Worm (Caenorhabditis elegans): ENCODE results near the gene B0336.13.

Gene B0336.13

ce11 chrIII:5688246-5688645 lies 5.6 kb upstream of the B0336.13 start:
- TF ChIP-seq F13C5.2 (tag; optimal IDR thresholded peaks at IDR 0.05) = no peak
- TF ChIP-seq ceh-13 (GFP tag; optimal IDR thresholded peaks at IDR 0.05) = no peak
- no peak for TF ChIP-seq B0310.2 (tag; optimal IDR thresholded peaks at IDR 0.05)
- TF ChIP-seq aly-1 (tag; optimal IDR thresholded peaks at IDR 0.05) = no peak
- TF ChIP-seq scrt-1 (GFP tag; IDR thresholded peaks at IDR 0.05) = no peak
- TF ChIP-seq ceh-36 (tag; optimal IDR thresholded peaks at IDR 0.05) = no peak
- TF ChIP-seq hmg-4 (GFP tag; optimal IDR thresholded peaks at IDR 0.05) = peak; percentile 1

- TF ChIP-seq aly-1 (tag; optimal IDR thresholded peaks at IDR 0.05) (no peak), ama-1 (optimal IDR thresholded peaks at IDR 0.05) (no peak), ceh-13 (GFP tag; optimal IDR thresholded peaks at IDR 0.05) (no peak), tbx-11 (GFP tag; IDR thresholded peaks at IDR 0.05) (no peak), F13C5.2 (tag; optimal IDR thresholded peaks at IDR 0.05) (no peak), ceh-36 (tag; optimal IDR thresholded peaks at IDR 0.05) (no peak), hnd-1 (tag; optimal IDR thresholded peaks at IDR 0.05) (no peak), ets-7 (tag; optimal IDR thresholded peaks at IDR 0.05) (no peak), tra-4 (tag; optimal IDR thresholded peaks at IDR 0.05) (no peak), pes-1 (GFP tag; IDR thresholded peaks at IDR 0.05) (no peak), sea-1 (GFP tag; conservative IDR thresholded peaks at IDR 0.05) (no peak), B0310.2 (tag; optimal IDR thresholded peaks at IDR 0.05) (no peak), scrt-1 (GFP tag; IDR thresholded peaks at IDR 0.05) (no peak), hmbx-1 (tag; optimal IDR thresholded peaks at IDR 0.05) (no peak)
These were observed 2.0 kb upstream of the B0336.13 start for ce11 chrIII:5691826-5692225.

- TF ChIP-seq aly-1 (tag; optimal IDR thresholded peaks at IDR 0.05) (no peak), F13C5.2 (tag; optimal IDR thresholded peaks at IDR 0.05) (peak; percentile 61), hmbx-1 (tag; optimal IDR thresholded peaks at IDR 0.05) (no peak), ama-1 (optimal IDR thresholded peaks at IDR 0.05) (no peak)
These were observed 1.1 kb upstream of the B0336.13 start, which contains the start of the genes abi-1 and arle-14 for ce11 chrIII:5692690-5693089. Gene abi-1, minus strand, starts transcription at chrIII:5692740. Gene arle-14, plus strand, starts transcription at chrIII:5692906.

ce11 chrIII:5697266-5697665 lies 3.4 kb downstream of the B0336.13 start, which contains the start of gene B0336.7:
Gene B0336.7, minus strand, starts transcription at chrIII:5697366.
- TF ChIP-seq tbx-37 (GFP tag; conservative IDR thresholded peaks at IDR 0.05) (no peak), F13C5.2 (tag; optimal IDR thresholded peaks at IDR 0.05) (no peak)

- TF ChIP-seq tra-4 (tag; optimal IDR thresholded peaks at IDR 0.05) = no peak
- TF ChIP-seq ceh-36 (tag; optimal IDR thresholded peaks at IDR 0.05) = no peak
- TF ChIP-seq ceh-13 (GFP tag; optimal IDR thresholded peaks at IDR 0.05) = no peak
These were observed 4.3 kb downstream of the B0336.13 start, which contains the start of the genes lgg-3 and rgs-5 for ce11 chrIII:5697963-5698730. Gene lgg-3, minus strand, starts transcription at chrIII:5698013. Gene rgs-5, plus strand, starts transcription at chrIII:5698555.

ce11 chrIII:5701491-5701890 lies 7.7 kb downstream of the B0336.13 start:
- TF ChIP-seq scrt-1 (GFP tag; IDR thresholded peaks at IDR 0.05) (no peak), ceh-36 (tag; optimal IDR thresholded peaks at IDR 0.05) (no peak), ama-1 (optimal IDR thresholded peaks at IDR 0.05) (no peak), B0310.2 (tag; optimal IDR thresholded peaks at IDR 0.05) (no peak), tbx-11 (GFP tag; IDR thresholded peaks at IDR 0.05) (no peak), hmbx-1 (tag; optimal IDR thresholded peaks at IDR 0.05) (no peak), F13C5.2 (tag; optimal IDR thresholded peaks at IDR 0.05) (no peak), flt-1 (GFP tag; IDR thresholded peaks at IDR 0.05) (no peak), hnd-1 (tag; optimal IDR thresholded peaks at IDR 0.05) (no peak), ceh-13 (GFP tag; optimal IDR thresholded peaks at IDR 0.05) (no peak), hmg-4 (GFP tag; optimal IDR thresholded peaks at IDR 0.05) (no peak), pes-1 (GFP tag; IDR thresholded peaks at IDR 0.05) (no peak), ets-7 (tag; optimal IDR thresholded peaks at IDR 0.05) (no peak), tbx-37 (GFP tag; conservative IDR thresholded peaks at IDR 0.05) (no peak), aly-1 (tag; optimal IDR thresholded peaks at IDR 0.05) (no peak), sea-1 (GFP tag; conservative IDR thresholded peaks at IDR 0.05) (no peak), tra-4 (tag; optimal IDR thresholded peaks at IDR 0.05) (no peak)

- no peak for TF ChIP-seq B0310.2 (tag; optimal IDR thresholded peaks at IDR 0.05)
- no peak for TF ChIP-seq aly-1 (tag; optimal IDR thresholded peaks at IDR 0.05)
- TF ChIP-seq ama-1 (optimal IDR thresholded peaks at IDR 0.05) = peak; percentile 5
- TF ChIP-seq scrt-1 (GFP tag; IDR thresholded peaks at IDR 0.05) = no peak
These were observed 11.5 kb downstream of the B0336.13 start, which contains the start of gene swp-1 for ce11 chrIII:5705228-5705888. Gene swp-1, minus strand, starts transcription at chrIII:5705525.

- no peak for TF ChIP-seq scrt-1 (GFP tag; IDR thresholded peaks at IDR 0.05)
- no peak for TF ChIP-seq hmbx-1 (tag; optimal IDR thresholded peaks at IDR 0.05)
- 0 out of 2 replicates have a peak, but pooled peaks have one; percentile 14 for TF ChIP-seq tbx-37 (GFP tag; conservative IDR thresholded peaks at IDR 0.05)
- peak; percentile 54 for TF ChIP-seq F13C5.2 (tag; optimal IDR thresholded peaks at IDR 0.05)
- no peak for TF ChIP-seq pes-1 (GFP tag; IDR thresholded peaks at IDR 0.05)
- no peak for TF ChIP-seq hmg-4 (GFP tag; optimal IDR thresholded peaks at IDR 0.05)
- TF ChIP-seq hnd-1 (tag; optimal IDR thresholded peaks at IDR 0.05) = no peak
These were observed 12.3 kb downstream of the B0336.13 start, which contains the start of gene rpl-23 for ce11 chrIII:5706077-5706627. Gene rpl-23, minus strand, starts transcription at chrIII:5706127.
